Worm (Caenorhabditis elegans) whole organism, midembryonic: ENCODE measurements around the gene mtch-1.

Experiments
- T22C8.4 ChIP-seq: fragments of 200-800 bp; sonication (Bioruptor generic); IDR thresholded peaks from 2 replicates; pipeline ENCODE4 v1.3.6; 2022; ENCODE audit warnings: missing genetic modification characterization, missing compliant biosample characterization
- cog-1 ChIP-seq: sonication (generic microtip); optimal IDR thresholded peaks from 2 replicates; lab custom pipeline; 2016; ENCODE audit warnings: missing genetic modification characterization, missing compliant biosample characterization
- flt-1 ChIP-seq: fragments of 200-800 bp; sonication (Bioruptor generic); IDR thresholded peaks from 2 replicates; pipeline ENCODE4 v1.3.6; 2022; ENCODE audit warnings: missing genetic modification characterization, missing compliant biosample characterization
- klf-2 ChIP-seq: fragments of 200-800 bp; sonication (Bioruptor generic); conservative IDR thresholded peaks from 2 replicates; pipeline ENCODE4 v1.3.6; 2022; ENCODE audit warnings: missing genetic modification reagents, missing genetic modification characterization, missing compliant biosample characterization
- med-1 ChIP-seq: sonication (generic microtip); optimal IDR thresholded peaks from 2 replicates; lab custom pipeline; 2017; ENCODE audit warnings: missing genetic modification characterization, mild to moderate bottlenecking, missing compliant biosample characterization, antibody characterized with exemption, missing genetic modification reagents; ENCODE audit not compliant: insufficient read depth
- ref-1 ChIP-seq: fragments of 200-800 bp; sonication (Bioruptor generic); conservative IDR thresholded peaks from 2 replicates; pipeline ENCODE4 v1.3.6; 2022; ENCODE audit warnings: missing genetic modification reagents, missing genetic modification characterization, missing compliant biosample characterization
- tab-1 ChIP-seq: fragments of 200-800 bp; sonication (Bioruptor generic); IDR thresholded peaks from 2 replicates; pipeline ENCODE4 v1.3.6; 2022; ENCODE audit warnings: missing genetic modification characterization, missing compliant biosample characterization
- ztf-23 ChIP-seq: fragments of 200-800 bp; sonication (Bioruptor generic); IDR thresholded peaks from 2 replicates; pipeline ENCODE4 v1.3.6; 2022; ENCODE audit warnings: missing genetic modification reagents, missing genetic modification characterization, missing compliant biosample characterization
- ztf-29 ChIP-seq: fragments of 200-800 bp; sonication (Bioruptor generic); IDR thresholded peaks from 2 replicates; pipeline ENCODE4 v1.3.6; 2022; ENCODE audit warnings: missing genetic modification reagents, missing genetic modification characterization, missing compliant biosample characterization

mtch-1 gene

DNA sequence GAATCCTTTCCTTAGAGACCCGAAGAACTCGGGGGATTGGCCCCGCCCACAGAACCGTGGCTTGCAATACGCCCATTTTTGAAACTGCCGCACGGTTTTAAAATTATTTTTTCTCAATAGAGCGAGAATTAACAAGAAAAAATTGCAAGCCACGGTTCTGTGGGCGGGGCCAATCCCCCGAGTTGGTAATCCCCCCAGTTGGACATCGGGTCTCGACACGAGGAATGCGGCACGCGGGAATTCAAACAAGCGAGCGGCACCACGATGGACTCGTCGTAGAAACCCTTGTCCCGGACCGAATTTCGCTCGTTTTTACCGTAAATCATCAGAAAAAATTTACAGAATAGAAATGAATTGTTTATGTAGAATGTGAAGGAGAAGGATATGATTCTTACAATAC, 20.9 kb downstream of the mtch-1 start:
- TF ChIP-seq ref-1 (no peak), flt-1 (GFP tag; lab: Robert Waterston, UW) (0 out of 2 replicates have a peak, but pooled peaks have one; percentile 33)

DNA sequence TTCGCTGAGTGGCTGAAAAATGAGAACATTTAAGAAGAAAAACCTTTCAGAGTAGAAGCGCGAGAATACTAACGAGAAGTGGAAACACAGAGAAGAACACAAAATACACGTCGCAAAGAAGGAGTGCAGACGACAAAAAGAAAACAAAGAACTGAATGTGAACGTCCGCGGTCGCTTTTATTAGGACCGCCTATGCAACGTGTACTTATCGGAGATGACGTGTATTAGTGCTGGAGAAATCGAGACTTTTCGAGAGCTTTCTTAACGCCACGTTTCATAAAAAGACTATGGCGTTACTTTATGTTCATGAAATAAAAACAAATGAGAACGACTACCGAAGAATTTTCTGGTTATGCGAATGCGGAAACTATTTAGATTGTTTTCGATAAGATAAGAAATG, 21.5 kb downstream of the mtch-1 start, which contains the start of gene hsp-4:
hsp-4 (minus strand) TSS at position 139 of the 400 bp plus-strand sequence.
- TF ChIP-seq cog-1 (tag; lab: Kevin White, UChicago) (no peak), ztf-29 (GFP tag; lab: Robert Waterston, UW) (no peak), med-1 (no peak), flt-1 (GFP tag; lab: Robert Waterston, UW) (no peak), ref-1 (no peak), ztf-23 (GFP tag; lab: Robert Waterston, UW) (no peak), T22C8.4 (GFP tag; lab: Robert Waterston, UW) (no peak), klf-2 (no peak), tab-1 (no peak)

DNA sequence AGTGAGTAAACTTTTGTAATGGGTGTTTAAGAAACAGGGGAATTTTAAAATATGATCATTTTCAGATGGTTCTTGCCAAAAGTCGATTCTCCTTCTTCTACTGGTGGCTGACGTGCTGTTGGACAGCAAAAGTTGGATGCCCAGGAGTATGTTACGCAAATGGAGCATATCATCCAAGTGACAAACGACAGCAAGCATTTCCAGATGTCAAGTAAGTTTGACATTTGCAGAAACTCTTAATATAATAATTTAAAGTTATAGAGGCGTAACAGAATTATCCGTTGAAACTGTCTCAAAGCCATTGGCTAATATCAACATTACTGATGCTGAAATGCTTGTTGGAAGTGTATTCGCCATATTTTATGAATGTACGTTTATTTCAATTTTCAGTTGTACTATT, 25.9 kb downstream of the mtch-1 start:
- TF ChIP-seq ref-1 (no peak), cog-1 (tag; lab: Kevin White, UChicago) (no peak), flt-1 (GFP tag; lab: Robert Waterston, UW) (no peak), klf-2 (no peak), ztf-23 (GFP tag; lab: Robert Waterston, UW) (no peak), T22C8.4 (GFP tag; lab: Robert Waterston, UW) (no peak), med-1 (no peak), tab-1 (no peak)

DNA sequence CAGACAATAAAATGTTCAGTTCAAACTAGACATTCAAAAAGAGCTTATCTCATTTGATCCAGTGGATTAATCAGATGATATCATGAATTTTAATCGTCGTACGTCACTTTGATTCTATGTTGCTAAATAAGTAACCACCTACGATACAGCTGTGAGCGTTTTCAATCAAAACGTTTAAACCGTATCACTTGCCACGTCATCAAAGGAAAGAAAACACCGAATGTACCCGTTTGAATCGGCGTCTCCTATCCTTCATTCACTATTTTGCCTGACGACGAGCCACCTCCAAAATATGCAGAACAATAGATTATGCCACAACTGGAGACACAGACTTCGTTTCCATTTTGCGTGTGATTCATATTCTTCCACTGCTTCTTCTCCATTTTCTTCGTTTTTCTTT, 28.1 kb downstream of the mtch-1 start:
- TF ChIP-seq ztf-23 (GFP tag; lab: Robert Waterston, UW) = no peak

DNA sequence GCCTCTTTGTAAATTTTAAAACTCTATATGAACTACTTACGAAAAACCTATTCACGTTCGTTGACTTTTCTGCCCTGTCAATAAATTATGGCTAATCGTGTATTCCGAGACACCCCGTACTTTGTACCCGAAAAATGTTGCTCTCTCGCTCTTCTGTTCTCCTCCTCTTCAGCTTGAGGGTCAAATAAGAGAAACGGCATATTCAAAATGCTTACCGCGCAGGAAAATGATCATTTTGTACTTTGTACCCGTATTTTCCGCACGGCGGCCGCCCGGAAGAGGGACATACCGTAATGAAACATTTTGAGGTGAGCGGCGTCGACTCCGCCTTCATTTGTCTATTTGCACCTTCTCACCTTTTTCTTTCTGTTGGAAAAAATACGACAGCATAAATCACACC, 30.3 kb downstream of the mtch-1 start:
- TF ChIP-seq klf-2 (no peak), T22C8.4 (GFP tag; lab: Robert Waterston, UW) (no peak), flt-1 (GFP tag; lab: Robert Waterston, UW) (no peak), ztf-29 (GFP tag; lab: Robert Waterston, UW) (0 out of 2 replicates have a peak, but pooled peaks have one; percentile 9)

DNA sequence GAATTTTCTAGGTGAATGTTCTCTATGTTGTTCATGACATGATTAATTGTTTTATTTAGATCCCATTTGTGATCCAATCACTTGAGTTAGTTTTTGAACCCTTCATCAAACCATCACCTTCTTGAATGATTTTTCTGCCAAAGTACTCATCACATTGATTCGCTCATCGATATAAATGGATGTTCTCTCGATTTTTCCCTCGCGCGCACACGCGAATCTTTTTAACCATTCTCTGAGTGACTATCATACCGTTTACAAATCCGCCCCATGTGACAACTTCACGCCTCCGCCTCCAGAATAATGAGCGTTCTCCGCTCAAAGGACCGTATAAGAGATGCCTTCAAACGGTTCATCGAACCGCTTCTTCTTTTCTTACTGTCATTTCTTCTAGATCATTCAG, 31.1 kb downstream of the mtch-1 start:
- TF ChIP-seq ref-1 (no peak), cog-1 (tag; lab: Kevin White, UChicago) (no peak), klf-2 (no peak), T22C8.4 (GFP tag; lab: Robert Waterston, UW) (no peak), ztf-23 (GFP tag; lab: Robert Waterston, UW) (no peak), tab-1 (no peak), flt-1 (GFP tag; lab: Robert Waterston, UW) (no peak), med-1 (no peak)

DNA sequence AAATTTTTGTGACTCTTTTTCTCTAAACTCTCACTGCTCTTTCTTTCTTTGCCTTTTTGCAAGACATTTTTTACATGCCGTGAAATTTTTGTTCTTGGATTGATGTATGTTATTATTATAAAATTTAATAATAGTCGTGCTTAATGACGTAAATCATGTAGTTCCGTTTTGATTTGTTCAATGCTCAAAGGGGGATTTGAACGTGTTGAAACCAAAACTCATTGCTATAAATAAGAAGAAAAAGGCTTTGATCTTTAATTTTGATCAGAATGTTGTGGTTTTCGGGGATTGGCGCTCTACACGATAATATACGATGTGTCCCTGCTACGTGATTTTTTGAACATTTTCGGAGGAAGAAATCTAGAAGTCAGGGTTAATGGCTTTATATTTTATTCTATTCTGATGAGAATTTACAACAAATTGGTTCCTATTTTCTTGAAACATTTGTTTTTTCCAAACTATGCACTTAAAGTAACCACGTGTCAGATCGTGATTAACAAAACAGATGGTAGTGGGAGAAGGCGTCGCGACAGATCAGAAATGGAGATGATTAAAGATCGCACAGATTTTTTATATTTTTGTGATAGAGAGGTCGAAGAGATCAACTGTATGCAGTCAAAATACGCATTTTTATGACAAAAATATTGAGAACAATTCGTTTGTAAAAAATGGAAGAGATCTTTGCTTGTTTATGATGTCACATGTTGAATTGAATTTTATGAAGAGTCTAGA, 32.2 kb downstream of the mtch-1 start:
- TF ChIP-seq cog-1 (tag; lab: Kevin White, UChicago) (no peak), klf-2 (no peak), T22C8.4 (GFP tag; lab: Robert Waterston, UW) (no peak), ztf-23 (GFP tag; lab: Robert Waterston, UW) (no peak), ref-1 (no peak), ztf-29 (GFP tag; lab: Robert Waterston, UW) (no peak), tab-1 (no peak), med-1 (no peak), flt-1 (GFP tag; lab: Robert Waterston, UW) (no peak)

DNA sequence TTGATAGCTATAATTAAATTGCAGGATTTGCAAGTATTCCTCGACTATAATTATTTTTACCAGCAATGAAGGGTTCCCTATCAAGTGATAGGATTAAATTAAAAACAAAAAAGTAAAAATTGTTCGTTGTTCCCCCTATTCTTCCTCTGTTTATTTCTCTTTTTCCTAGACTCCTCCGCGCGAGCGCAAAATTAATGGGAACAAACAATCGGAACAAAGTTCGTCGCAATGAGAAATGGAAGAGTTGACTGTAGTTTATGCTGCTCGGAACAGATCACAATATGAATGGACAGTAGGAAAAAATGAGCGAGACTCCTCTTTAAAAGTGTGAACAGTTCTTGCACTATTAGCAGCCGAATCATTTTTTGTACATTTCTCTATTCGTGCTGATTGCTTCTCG, 33.3 kb downstream of the mtch-1 start:
- no peak for TF ChIP-seq flt-1 (GFP tag; lab: Robert Waterston, UW)

DNA sequence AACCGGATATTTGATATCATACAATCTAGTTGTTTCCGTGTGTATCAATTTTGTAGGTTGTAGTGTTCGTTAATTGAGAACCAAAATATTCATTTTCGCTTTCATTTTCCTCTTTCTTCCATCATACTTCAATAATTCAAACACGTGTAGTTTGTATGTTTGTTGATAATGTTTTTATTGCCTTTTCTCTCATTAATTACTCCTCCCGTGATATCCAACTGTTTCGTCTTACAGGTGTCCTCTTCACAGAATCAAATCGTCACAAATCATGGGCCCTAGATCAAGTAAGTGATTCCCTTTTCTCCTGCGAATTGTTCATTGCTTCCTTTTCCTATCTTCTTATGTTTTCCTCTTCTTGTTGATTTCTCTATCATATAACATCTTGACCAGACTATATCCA, 35.0 kb downstream of the mtch-1 start, which contains the start of gene nhr-21:
nhr-21 (plus strand) TSS at position 235 of the 400 bp plus-strand sequence.
- TF ChIP-seq flt-1 (GFP tag; lab: Robert Waterston, UW) = no peak
- TF ChIP-seq ztf-29 (GFP tag; lab: Robert Waterston, UW) = no peak
- no peak for TF ChIP-seq T22C8.4 (GFP tag; lab: Robert Waterston, UW)
- TF ChIP-seq cog-1 (tag; lab: Kevin White, UChicago) = no peak
- TF ChIP-seq ztf-23 (GFP tag; lab: Robert Waterston, UW) = no peak
- no peak for TF ChIP-seq med-1
- no peak for TF ChIP-seq ref-1
- no peak for TF ChIP-seq tab-1
- TF ChIP-seq klf-2 = no peak

DNA sequence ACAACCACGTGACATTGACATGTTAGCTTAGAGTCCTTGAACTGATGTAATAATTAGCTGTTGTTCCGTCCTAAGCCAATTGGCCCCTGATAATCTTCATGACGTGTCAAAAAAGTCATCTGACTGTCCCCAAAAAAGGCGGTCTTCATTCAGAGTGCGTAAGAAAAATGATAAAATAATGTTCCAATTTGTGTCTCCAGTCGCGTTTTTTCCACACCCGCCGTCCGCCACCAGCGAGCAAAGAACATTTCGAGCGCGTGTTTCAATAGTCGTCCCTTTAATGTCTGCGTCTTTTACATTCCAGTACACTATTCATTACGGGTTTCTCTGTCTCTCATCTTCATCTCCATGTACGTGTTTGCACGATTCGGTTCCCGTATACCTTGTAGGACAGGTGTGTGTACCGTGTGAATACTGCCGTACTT, 36.5 kb downstream of the mtch-1 start:
- TF ChIP-seq ref-1 (no peak), cog-1 (tag; lab: Kevin White, UChicago) (peak; percentile 15)

DNA sequence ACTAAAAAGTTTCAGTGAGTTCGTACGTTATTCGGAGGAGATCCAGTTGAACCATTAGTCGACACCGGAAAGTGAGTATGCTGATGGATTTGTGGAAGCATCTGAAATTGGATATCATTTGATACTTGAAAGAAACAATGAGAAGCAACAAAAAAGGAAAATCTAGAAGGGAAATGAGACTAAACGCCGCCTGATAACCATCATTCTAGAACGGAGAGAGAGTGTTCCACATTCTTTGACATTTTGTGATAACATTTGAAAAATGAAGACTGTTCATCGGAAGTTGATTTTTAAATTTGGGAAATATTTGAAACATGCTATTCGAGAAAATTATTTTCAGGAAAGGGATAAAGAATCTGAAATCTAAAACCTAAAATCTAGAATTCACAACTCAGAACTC, 42.7 kb downstream of the mtch-1 start, which contains the start of gene npax-1:
npax-1 (minus strand) TSS at position 101 of the 400 bp plus-strand sequence.
- no peak for TF ChIP-seq ztf-29 (GFP tag; lab: Robert Waterston, UW)
- no peak for TF ChIP-seq flt-1 (GFP tag; lab: Robert Waterston, UW)
- TF ChIP-seq klf-2 = no peak
- TF ChIP-seq ref-1 = no peak
- TF ChIP-seq ztf-23 (GFP tag; lab: Robert Waterston, UW) = no peak
- no peak for TF ChIP-seq cog-1 (tag; lab: Kevin White, UChicago)
- TF ChIP-seq med-1 = no peak
- TF ChIP-seq T22C8.4 (GFP tag; lab: Robert Waterston, UW) = no peak
